Worm (Caenorhabditis elegans): ENCODE measurements around the gene cyn-17.

Gene cyn-17

ce11 chrV:5822968-5823367 is 23.5 kb downstream of the cyn-17 start (continued):
- TF ChIP-seq ceh-16 (tag; optimal IDR thresholded peaks at IDR 0.05) (no peak), ZK546.5 (tag; optimal IDR thresholded peaks at IDR 0.05) (no peak), R02D3.7 (tag; optimal IDR thresholded peaks at IDR 0.05) (peak; percentile 9), pqm-1 (tag; optimal IDR thresholded peaks at IDR 0.05) (peak; percentile 56), nhr-77 (tag; optimal IDR thresholded peaks at IDR 0.05) (no peak)

ce11 chrV:5825478-5825877 is 26.0 kb downstream of the cyn-17 start:
- TF ChIP-seq elt-2 (tag; optimal IDR thresholded peaks at IDR 0.05) = no peak
- TF ChIP-seq eor-1 (tag; optimal IDR thresholded peaks at IDR 0.05) = no peak
- TF ChIP-seq zag-1 (tag; optimal IDR thresholded peaks at IDR 0.05) = no peak
- no peak for TF ChIP-seq daf-12 (tag; optimal IDR thresholded peaks at IDR 0.05)
- no peak for TF ChIP-seq unc-62 (GFP tag; optimal IDR thresholded peaks at IDR 0.05)
- no peak for TF ChIP-seq nhr-12 (tag; optimal IDR thresholded peaks at IDR 0.05)
- no peak for TF ChIP-seq skn-1 (tag; optimal IDR thresholded peaks at IDR 0.05)
- no peak for TF ChIP-seq R02D3.7 (tag; optimal IDR thresholded peaks at IDR 0.05)
- no peak for TF ChIP-seq unc-39 (tag; optimal IDR thresholded peaks at IDR 0.05)
- TF ChIP-seq ZK546.5 (tag; optimal IDR thresholded peaks at IDR 0.05) = no peak
- TF ChIP-seq fos-1 (tag; optimal IDR thresholded peaks at IDR 0.05) = no peak
- no peak for TF ChIP-seq mdl-1 (tag; optimal IDR thresholded peaks at IDR 0.05)
- no peak for TF ChIP-seq egl-27 (tag; optimal IDR thresholded peaks at IDR 0.05)
- no peak for TF ChIP-seq mml-1 (tag; optimal IDR thresholded peaks at IDR 0.05)
- TF ChIP-seq ceh-28 (tag; optimal IDR thresholded peaks at IDR 0.05) = no peak
- no peak for TF ChIP-seq ztf-11 (tag; optimal IDR thresholded peaks at IDR 0.05)
- no peak for TF ChIP-seq nhr-67 (tag; optimal IDR thresholded peaks at IDR 0.05)
- TF ChIP-seq nhr-76 (tag; optimal IDR thresholded peaks at IDR 0.05) = no peak
- TF ChIP-seq nhr-11 (tag; optimal IDR thresholded peaks at IDR 0.05) = no peak

ce11 chrV:5826592-5826991 is 27.1 kb downstream of the cyn-17 start, which contains the start of gene let-418:
Gene let-418 (plus strand): TSS chrV:5826833.
- TF ChIP-seq unc-39 (tag; optimal IDR thresholded peaks at IDR 0.05) = no peak
- TF ChIP-seq skn-1 (tag; optimal IDR thresholded peaks at IDR 0.05) = no peak
- TF ChIP-seq ztf-4 (tag; optimal IDR thresholded peaks at IDR 0.05) = no peak

ce11 chrV:5831253-5831652 is 31.8 kb downstream of the cyn-17 start:
- TF ChIP-seq R02D3.7 (tag; optimal IDR thresholded peaks at IDR 0.05) (no peak), nhr-25 (tag; optimal IDR thresholded peaks at IDR 0.05) (no peak), ceh-16 (tag; optimal IDR thresholded peaks at IDR 0.05) (no peak), nhr-237 (tag; optimal IDR thresholded peaks at IDR 0.05) (no peak), pqm-1 (tag; optimal IDR thresholded peaks at IDR 0.05) (no peak), pha-4 (tag; optimal IDR thresholded peaks at IDR 0.05) (no peak), ztf-4 (tag; optimal IDR thresholded peaks at IDR 0.05) (no peak), fos-1 (tag; optimal IDR thresholded peaks at IDR 0.05) (no peak), nhr-23 (tag; optimal IDR thresholded peaks at IDR 0.05) (no peak), lsy-12 (tag; optimal IDR thresholded peaks at IDR 0.05) (no peak), nhr-76 (tag; optimal IDR thresholded peaks at IDR 0.05) (no peak), daf-12 (tag; optimal IDR thresholded peaks at IDR 0.05) (no peak), fkh-2 (tag; optimal IDR thresholded peaks at IDR 0.05) (no peak), mml-1 (tag; optimal IDR thresholded peaks at IDR 0.05) (no peak), unc-39 (tag; optimal IDR thresholded peaks at IDR 0.05) (no peak), aly-2 (tag; optimal IDR thresholded peaks at IDR 0.05) (no peak), skn-1 (tag; optimal IDR thresholded peaks at IDR 0.05) (no peak), ama-1 (optimal IDR thresholded peaks at IDR 0.05) (no peak)

ce11 chrV:5832799-5833198 is 33.3 kb downstream of the cyn-17 start:
- TF ChIP-seq nhr-77 (tag; optimal IDR thresholded peaks at IDR 0.05) (no peak), ceh-28 (tag; optimal IDR thresholded peaks at IDR 0.05) (peak; percentile 54), zag-1 (tag; optimal IDR thresholded peaks at IDR 0.05) (no peak), nhr-76 (tag; optimal IDR thresholded peaks at IDR 0.05) (no peak), aly-2 (tag; optimal IDR thresholded peaks at IDR 0.05) (peak; percentile 27), lin-39 (tag; optimal IDR thresholded peaks at IDR 0.05) (peak; percentile 44), nhr-67 (tag; optimal IDR thresholded peaks at IDR 0.05) (no peak), nhr-43 (tag; optimal IDR thresholded peaks at IDR 0.05; ENCODE audit: poor library complexity, severe bottlenecking) (peak; percentile 82), unc-62 (GFP tag; optimal IDR thresholded peaks at IDR 0.05) (peak; percentile 72), ztf-11 (tag; optimal IDR thresholded peaks at IDR 0.05) (no peak), ceh-82 (tag; optimal IDR thresholded peaks at IDR 0.05) (no peak), daf-12 (tag; optimal IDR thresholded peaks at IDR 0.05) (no peak), egl-5 (tag; optimal IDR thresholded peaks at IDR 0.05) (no peak), unc-39 (tag; optimal IDR thresholded peaks at IDR 0.05) (no peak), skn-1 (tag; optimal IDR thresholded peaks at IDR 0.05) (no peak), nhr-25 (tag; optimal IDR thresholded peaks at IDR 0.05) (peak; percentile 89), elt-3 (tag; optimal IDR thresholded peaks at IDR 0.05) (peak in 2 of 3 experiments; percentile 59 to 66), ZK546.5 (tag; optimal IDR thresholded peaks at IDR 0.05) (no peak), egl-27 (tag; optimal IDR thresholded peaks at IDR 0.05) (no peak), nhr-23 (tag; optimal IDR thresholded peaks at IDR 0.05) (peak; percentile 81)
